Fruit fly (Drosophila melanogaster) whole organism, embryonic: Measurements from ENCODE around the gene Cht5.

Experiments
- Ada2b ChIP-seq: fragments of 200-800 bp; sonication (Bioruptor generic); IDR thresholded peaks from 2 replicates; pipeline ENCODE4 v1.3.6; 2022; ENCODE audit warnings: missing biosample characterization, missing genetic modification characterization
- Antp ChIP-seq: fragments of 200-800 bp; sonication (Bioruptor generic); optimal IDR thresholded peaks from 3 replicates; lab custom pipeline; 2016; ENCODE audit warnings: missing biosample characterization, missing genetic modification characterization
- Awh ChIP-seq: fragments of 200-800 bp; sonication (Bioruptor generic); IDR thresholded peaks from 2 replicates; pipeline ENCODE4, ENCODE4 v1.3.6; 2022; ENCODE audit warnings: missing biosample characterization, missing genetic modification characterization
- Bdp1 ChIP-seq: fragments of 200-800 bp; sonication (Bioruptor generic); optimal IDR thresholded peaks from 3 replicates; lab custom pipeline; 2016; ENCODE audit warnings: missing biosample characterization, missing genetic modification characterization
- BtbVII ChIP-seq: fragments of 200-800 bp; sonication (Bioruptor generic); optimal IDR thresholded peaks from 3 replicates; lab custom pipeline; 2017; ENCODE audit warnings: missing biosample characterization, mild to moderate bottlenecking, missing genetic modification characterization
- CG10366 ChIP-seq: fragments of 200-800 bp; sonication (Bioruptor generic); IDR thresholded peaks from 2 replicates; pipeline ENCODE4 v1.3.6; 2022; ENCODE audit warnings: missing biosample characterization, missing genetic modification characterization
- CG1233 ChIP-seq: fragments of 200-800 bp; sonication (Bioruptor generic); optimal IDR thresholded peaks from 4 replicates; lab custom pipeline; 2018; ENCODE audit warnings: missing biosample characterization, mild to moderate bottlenecking, missing genetic modification characterization
- CG13424 ChIP-seq: fragments of 200-800 bp; sonication (Bioruptor generic); optimal IDR thresholded peaks from 2 replicates; lab custom pipeline; 2019; ENCODE audit warnings: missing biosample characterization, mild to moderate bottlenecking, missing genetic modification characterization, moderate library complexity
- CG14014 ChIP-seq: fragments of 200-800 bp; sonication (Bioruptor generic); IDR thresholded peaks from 2 replicates; pipeline ENCODE4 v1.3.6; 2022; ENCODE audit warnings: missing biosample characterization, missing genetic modification characterization
- CG17612 ChIP-seq: fragments of 200-800 bp; sonication (Bioruptor generic); IDR thresholded peaks from 2 replicates; pipeline ENCODE4 v1.3.6; 2022; ENCODE audit warnings: missing biosample characterization, missing genetic modification characterization
- CG18262 ChIP-seq: fragments of 200-800 bp; optimal IDR thresholded peaks from 3 replicates; lab custom pipeline; 2019; ENCODE audit warnings: missing biosample characterization, mild to moderate bottlenecking, missing genetic modification characterization, moderate library complexity
- CG18599 ChIP-seq: fragments of 200-800 bp; sonication (Bioruptor generic); optimal IDR thresholded peaks from 3 replicates; lab custom pipeline; 2017; ENCODE audit warnings: missing biosample characterization, missing genetic modification characterization, mild to moderate bottlenecking, moderate library complexity, missing genetic modification reagents
- CG18619 ChIP-seq: fragments of 200-800 bp; sonication (Bioruptor generic); optimal IDR thresholded peaks from 3 replicates; lab custom pipeline; 2017; ENCODE audit warnings: missing biosample characterization, mild to moderate bottlenecking, missing genetic modification characterization
- CG18764 ChIP-seq: fragments of 200-800 bp; sonication (Bioruptor generic); optimal IDR thresholded peaks from 3 replicates; lab custom pipeline; 2016; ENCODE audit warnings: missing biosample characterization, missing genetic modification characterization
- CG2712 ChIP-seq: fragments of 200-800 bp; optimal IDR thresholded peaks from 3 replicates; lab custom pipeline; 2019; ENCODE audit warnings: missing biosample characterization, mild to moderate bottlenecking, missing genetic modification characterization, moderate library complexity
- CG34422 ChIP-seq: fragments of 200-800 bp; sonication (Bioruptor generic); IDR thresholded peaks from 3 replicates; pipeline ENCODE4 v1.3.6; 2022; ENCODE audit warnings: missing biosample characterization, missing genetic modification characterization
- CG3995 ChIP-seq: fragments of 200-800 bp; sonication (Bioruptor generic); optimal IDR thresholded peaks from 3 replicates; lab custom pipeline; 2016; ENCODE audit warnings: missing biosample characterization, missing genetic modification characterization
- CG4707 ChIP-seq: fragments of 200-800 bp; sonication (Bioruptor generic); optimal IDR thresholded peaks from 2 replicates; lab custom pipeline; 2018; ENCODE audit warnings: missing biosample characterization, mild to moderate bottlenecking, missing genetic modification characterization, moderate library complexity
- CG4730 ChIP-seq: fragments of 200-800 bp; sonication (Bioruptor generic); IDR thresholded peaks from 2 replicates; pipeline ENCODE4 v1.3.6; 2022; ENCODE audit warnings: missing biosample characterization, missing genetic modification characterization
- CG6254 ChIP-seq: fragments of 200-800 bp; sonication (Bioruptor generic); optimal IDR thresholded peaks from 3 replicates; lab custom pipeline; 2017; ENCODE audit warnings: mild to moderate bottlenecking, missing biosample characterization, missing genetic modification reagents, missing genetic modification characterization
- CG8290 ChIP-seq, 3 experiments: fragments of 200-800 bp; sonication (Bioruptor generic); optimal IDR thresholded peaks; 2 replicates each; lab custom pipeline; 2016 to 2019; ENCODE audit warnings: missing biosample characterization in 3 of 3, missing genetic modification characterization in 3 of 3, mild to moderate bottlenecking in 2 of 3, moderate library complexity in 1 of 3
- CG9727 ChIP-seq: fragments of 200-800 bp; sonication (Bioruptor generic); optimal IDR thresholded peaks from 3 replicates; lab custom pipeline; 2017; ENCODE audit warnings: missing biosample characterization, mild to moderate bottlenecking, missing genetic modification characterization
- CG9817 ChIP-seq: fragments of 200-800 bp; sonication (Bioruptor generic); optimal IDR thresholded peaks from 2 replicates; lab custom pipeline; 2018; ENCODE audit warnings: missing biosample characterization, mild to moderate bottlenecking, missing genetic modification characterization, moderate library complexity
- D19A ChIP-seq: fragments of 200-800 bp; optimal IDR thresholded peaks from 3 replicates; lab custom pipeline; 2019; ENCODE audit warnings: missing biosample characterization, mild to moderate bottlenecking, missing genetic modification characterization, moderate library complexity
- Dad ChIP-seq: fragments of 200-800 bp; sonication (Bioruptor generic); optimal IDR thresholded peaks from 3 replicates; lab custom pipeline; 2016; ENCODE audit warnings: missing biosample characterization, missing genetic modification characterization
- Dip2 ChIP-seq: fragments of 200-800 bp; sonication (Bioruptor generic); IDR thresholded peaks from 2 replicates; pipeline ENCODE4 v1.3.6; 2022; ENCODE audit warnings: missing biosample characterization, missing genetic modification characterization
- Fer2 ChIP-seq: fragments of 200-800 bp; sonication (Bioruptor generic); optimal IDR thresholded peaks from 2 replicates; lab custom pipeline; 2018; ENCODE audit warnings: missing biosample characterization, mild to moderate bottlenecking, missing genetic modification characterization, moderate library complexity
- Hmx ChIP-seq: fragments of 200-800 bp; sonication (Bioruptor generic); optimal IDR thresholded peaks from 2 replicates; lab custom pipeline; 2016; ENCODE audit warnings: missing biosample characterization, missing genetic modification characterization
- Hr78 ChIP-seq, 2 experiments: fragments of 200-800 bp in 1 of 2; fragments of >200 bp in 1 of 2; sonication (Bioruptor generic) in 1 of 2; optimal IDR thresholded peaks; 2 replicates each; lab custom pipeline; 2017 to 2019; ENCODE audit warnings: missing biosample characterization in 2 of 2, missing genetic modification characterization in 2 of 2, mild to moderate bottlenecking in 1 of 2, moderate library complexity in 1 of 2
- Jarid2 ChIP-seq: fragments of 200-800 bp; sonication (Bioruptor generic); optimal IDR thresholded peaks from 3 replicates; lab custom pipeline; 2017; ENCODE audit warnings: mild to moderate bottlenecking, missing biosample characterization, missing genetic modification reagents, missing genetic modification characterization
- Mad ChIP-seq: fragments of 200-800 bp; sonication (Bioruptor generic); optimal IDR thresholded peaks from 2 replicates; lab custom pipeline; 2016; ENCODE audit warnings: missing biosample characterization, missing genetic modification characterization
- Oaz ChIP-seq: fragments of 200-800 bp; sonication (Bioruptor generic); IDR thresholded peaks from 2 replicates; pipeline ENCODE4 v1.3.6; 2022; ENCODE audit warnings: missing biosample characterization, missing genetic modification characterization
- Pdp1 ChIP-seq, 2 experiments: fragments of 200-800 bp; sonication (Bioruptor generic); optimal IDR thresholded peaks; 3 replicates each; lab custom pipeline; 2016; ENCODE audit warnings: missing biosample characterization in 2 of 2, missing genetic modification characterization in 2 of 2, mild to moderate bottlenecking in 1 of 2, moderate library complexity in 1 of 2
- Sox100B ChIP-seq: fragments of 200-800 bp; sonication (Bioruptor generic); optimal IDR thresholded peaks from 3 replicates; lab custom pipeline; 2018; ENCODE audit warnings: missing biosample characterization, mild to moderate bottlenecking, missing genetic modification characterization
- Sox102F ChIP-seq: fragments of 200-800 bp; sonication (Bioruptor generic); optimal IDR thresholded peaks from 2 replicates; lab custom pipeline; 2018; ENCODE audit warnings: missing biosample characterization, mild to moderate bottlenecking, missing genetic modification characterization, moderate library complexity
- Xbp1 ChIP-seq: fragments of 200-800 bp; sonication (Bioruptor generic); optimal IDR thresholded peaks from 3 replicates; lab custom pipeline; 2016; ENCODE audit warnings: missing biosample characterization, mild to moderate bottlenecking, missing genetic modification characterization
- cato ChIP-seq: fragments of 200-800 bp; sonication (Bioruptor generic); optimal IDR thresholded peaks from 2 replicates; lab custom pipeline; 2016; ENCODE audit warnings: missing biosample characterization, missing genetic modification characterization, borderline replicate concordance
- fd96Cb ChIP-seq: fragments of 200-800 bp; sonication (Bioruptor generic); optimal IDR thresholded peaks from 2 replicates; lab custom pipeline; 2018; ENCODE audit warnings: missing biosample characterization, mild to moderate bottlenecking, missing genetic modification characterization, moderate library complexity
- ftz-f1 ChIP-seq: fragments of 200-800 bp; sonication (Bioruptor generic); optimal IDR thresholded peaks from 2 replicates; lab custom pipeline; 2016; ENCODE audit warnings: missing biosample characterization, missing genetic modification characterization
- gt ChIP-seq: fragments of 200-800 bp; sonication (Bioruptor generic); IDR thresholded peaks from 2 replicates; pipeline ENCODE4 v1.3.6; 2022; ENCODE audit warnings: missing biosample characterization, missing genetic modification characterization
- lmd ChIP-seq: fragments of 200-800 bp; sonication (Bioruptor generic); IDR thresholded peaks from 2 replicates; pipeline ENCODE4 v1.3.6; 2022; ENCODE audit warnings: missing biosample characterization, missing genetic modification characterization
- lola ChIP-seq, 3 experiments: fragments of >200 bp in 2 of 3; fragments of 200-800 bp in 1 of 3; sonication (Bioruptor generic) in 1 of 3; optimal IDR thresholded peaks; 2 replicates each; lab custom pipeline; 2017 to 2019; ENCODE audit warnings: missing biosample characterization in 3 of 3, missing genetic modification characterization in 3 of 3, mild to moderate bottlenecking in 1 of 3, moderate library complexity in 1 of 3
- nau ChIP-seq: fragments of 200-800 bp; sonication (Bioruptor generic); optimal IDR thresholded peaks from 3 replicates; lab custom pipeline; 2017; ENCODE audit warnings: missing biosample characterization, mild to moderate bottlenecking, missing genetic modification characterization, missing genetic modification reagents
- odd ChIP-seq: fragments of 200-800 bp; sonication (Bioruptor generic); optimal IDR thresholded peaks from 2 replicates; lab custom pipeline; 2017; ENCODE audit warnings: missing biosample characterization, mild to moderate bottlenecking, missing genetic modification characterization
- pros ChIP-seq: fragments of 200-800 bp; sonication (Bioruptor generic); optimal IDR thresholded peaks from 3 replicates; lab custom pipeline; 2019; ENCODE audit warnings: missing biosample characterization, mild to moderate bottlenecking, missing genetic modification characterization, moderate library complexity
- row ChIP-seq: fragments of 200-800 bp; sonication (Bioruptor generic); IDR thresholded peaks from 3 replicates; pipeline ENCODE4 v1.3.6; 2022; ENCODE audit warnings: missing biosample characterization, missing genetic modification characterization
- shn ChIP-seq: fragments of 200-800 bp; sonication (Bioruptor generic); optimal IDR thresholded peaks from 3 replicates; lab custom pipeline; 2016; ENCODE audit warnings: missing biosample characterization, missing genetic modification characterization
- sr ChIP-seq: fragments of 200-800 bp; sonication (Bioruptor generic); IDR thresholded peaks from 3 replicates; pipeline ENCODE4 v1.3.6; 2022; ENCODE audit warnings: missing biosample characterization, missing genetic modification characterization

Cht5 gene

dm6 chr3R:13817480-13818305 is 50.3 kb downstream of the Cht5 start (continued):
- TF ChIP-seq lola (GFP tag; optimal IDR thresholded peaks at IDR 0.05; lab: Kevin White, UChicago) (peak in 1 of 3 experiments; percentile 71), CG9727 (GFP tag; lab: Kevin White, UChicago) (peak; percentile 25), cato (GFP tag; lab: Kevin White, UChicago) (peak; percentile 18), CG2712 (tag; lab: Kevin White, UChicago) (peak; percentile 82), CG4707 (no peak), Sox100B (GFP tag; lab: Kevin White, UChicago) (peak; percentile 71), Pdp1 (GFP tag; optimal IDR thresholded peaks at IDR 0.05; lab: Kevin White, UChicago) (peak; percentile 40 to 47), Dad (no peak), CG1233 (peak; percentile 4), shn (GFP tag; lab: Kevin White, UChicago) (no peak), CG6254 (GFP tag; lab: Kevin White, UChicago) (peak; percentile 42), gt (GFP tag; lab: Robert Waterston, UW) (peak; percentile 56; the same call in 1 of the 2 replicates), CG8290 (GFP tag; optimal IDR thresholded peaks at IDR 0.05; lab: Kevin White, UChicago) (no peak), CG8290 (tag; optimal IDR thresholded peaks at IDR 0.05; lab: Kevin White, UChicago) (no peak), Fer2 (tag; lab: Kevin White, UChicago) (no peak), CG17612 (GFP tag; lab: Robert Waterston, UW) (no peak), Sox102F (GFP tag; lab: Kevin White, UChicago) (peak; percentile 82), CG34422 (GFP tag; lab: Robert Waterston, UW) (no peak), lmd (peak; percentile 69), Bdp1 (GFP tag; lab: Kevin White, UChicago) (no peak), CG9817 (peak; percentile 39), Jarid2 (no peak), Awh (peak; percentile 14; the same call in 1 of the 2 replicates), odd (GFP tag; lab: Kevin White, UChicago) (peak; percentile 42), CG13424 (peak; percentile 74), nau (GFP tag; lab: Kevin White, UChicago) (peak; percentile 30)

- TF ChIP-seq Mad (GFP tag; lab: Kevin White, UChicago), result no peak
- no peak for TF ChIP-seq CG18764 (GFP tag; lab: Kevin White, UChicago)
- no peak for TF ChIP-seq Hr78 (GFP tag; optimal IDR thresholded peaks at IDR 0.05; lab: Kevin White, UChicago)
- TF ChIP-seq ftz-f1, result no peak
- no peak for TF ChIP-seq row
- TF ChIP-seq Ada2b, result no peak
- TF ChIP-seq Hmx (GFP tag; lab: Kevin White, UChicago), result no peak
- no peak for TF ChIP-seq Antp (GFP tag; lab: Kevin White, UChicago)
- no peak for TF ChIP-seq CG18262 (tag; lab: Kevin White, UChicago)
- no peak for TF ChIP-seq fd96Cb (tag; lab: Kevin White, UChicago)
- no peak for TF ChIP-seq sr (GFP tag; lab: Robert Waterston, UW)
- no peak for TF ChIP-seq CG3995 (GFP tag; lab: Kevin White, UChicago)
- TF ChIP-seq D19A (tag; lab: Kevin White, UChicago), result no peak
- TF ChIP-seq CG4730 (GFP tag; lab: Robert Waterston, UW), result 0 out of 2 replicates have a peak, but pooled peaks have one; percentile 9
- no peak for TF ChIP-seq lmd
- peak; percentile 50 for TF ChIP-seq CG18599 (GFP tag; lab: Kevin White, UChicago)
- no peak for TF ChIP-seq CG4707
- no peak for TF ChIP-seq Oaz (GFP tag; lab: Robert Waterston, UW)
- no peak for TF ChIP-seq Dip2 (GFP tag; lab: Robert Waterston, UW)
- peak; percentile 23 for TF ChIP-seq BtbVII
- no peak for TF ChIP-seq CG18619 (GFP tag; lab: Kevin White, UChicago)
- TF ChIP-seq CG10366 (GFP tag; lab: Robert Waterston, UW), result no peak
- no peak for TF ChIP-seq pros
- TF ChIP-seq Xbp1 (GFP tag; lab: Kevin White, UChicago), result no peak
- TF ChIP-seq CG14014 (GFP tag; lab: Robert Waterston, UW), result no peak
- TF ChIP-seq CG8290 (GFP tag; optimal IDR thresholded peaks at IDR 0.05; lab: Kevin White, UChicago), result no peak
- TF ChIP-seq CG8290 (tag; optimal IDR thresholded peaks at IDR 0.05; lab: Kevin White, UChicago), result peak in 1 of 2 experiments; percentile 19
Measured at dm6 chr3R:13819037-13819436, 51.7 kb downstream of the Cht5 start.
